Worm (Caenorhabditis elegans) whole organism, L4/young adult: ENCODE data around the gene ZK856.6.

Experiments used
- W03F9.2 ChIP-seq: fragments of 150-350 bp; optimal IDR thresholded peaks from 2 replicates; lab custom pipeline; 2014; ENCODE audit warnings: missing biosample characterization, missing genetic modification characterization
- dao-5 ChIP-seq: sonication (generic microtip); optimal IDR thresholded peaks from 2 replicates; lab custom pipeline; 2016; ENCODE audit warnings: missing genotype, missing genetic modification characterization, moderate library complexity, missing compliant biosample characterization
- him-1 ChIP-seq: sonication (generic microtip); optimal IDR thresholded peaks from 2 replicates; lab custom pipeline; 2016; ENCODE audit warnings: missing genotype, missing genetic modification reagents, missing genetic modification characterization, missing compliant biosample characterization

DNA sequence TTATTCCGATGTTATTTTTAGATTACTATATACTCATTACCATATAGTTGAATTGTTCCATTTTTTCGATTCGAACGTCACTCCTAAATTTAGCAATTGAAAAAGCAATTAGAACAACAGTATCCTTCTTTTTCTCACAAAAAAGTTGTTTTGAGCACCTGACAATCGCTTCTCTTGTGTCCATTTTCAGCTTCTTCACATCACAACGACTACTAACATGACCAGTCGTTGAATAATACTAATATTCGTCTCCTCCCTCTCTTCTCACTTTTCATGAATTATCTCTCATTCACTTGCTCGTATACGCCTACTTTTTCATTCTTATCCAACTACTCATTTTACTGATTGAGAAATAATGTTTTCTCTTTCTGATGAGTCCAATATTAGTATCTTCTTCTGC lies 18.2 kb downstream of the ZK856.6 start, which contains the start of gene ZK856.14:
- no peak for TF ChIP-seq him-1 (tag; lab: Kevin White, UChicago)
- TF ChIP-seq W03F9.2 (tag; lab: Kevin White, UChicago) = no peak
- TF ChIP-seq dao-5 (tag; lab: Kevin White, UChicago) = no peak
